Fruit fly (Drosophila melanogaster): ENCODE data around the gene JMJD7.

Gene JMJD7

dm6 chr3L:13479609-13480240 lies 29.6 kb upstream of the JMJD7 start (continued):
- no peak for TF ChIP-seq Jarid2 (GFP tag; optimal IDR thresholded peaks at IDR 0.05)
- TF ChIP-seq seq (GFP tag; IDR thresholded peaks at IDR 0.05): peak; percentile 13; the same call in 1 of the 2 replicates
- TF ChIP-seq Blimp-1 (GFP tag; optimal IDR thresholded peaks at IDR 0.05): peak; percentile 14
- TF ChIP-seq CG7963 (GFP tag; IDR thresholded peaks at IDR 0.05; ENCODE audit: partially characterized antibody): no peak
- no peak for TF ChIP-seq CG8388 (GFP tag; optimal IDR thresholded peaks at IDR 0.05)
- TF ChIP-seq ci (GFP tag; IDR thresholded peaks at IDR 0.05): no peak; the same call in 2 of the 3 replicates
- no peak for TF ChIP-seq Vsx1 (GFP tag; optimal IDR thresholded peaks at IDR 0.05)

- 0 out of 2 replicates have a peak, but pooled peaks have one; percentile 7 for TF ChIP-seq CG13287 (GFP tag; IDR thresholded peaks at IDR 0.05; ENCODE audit: partially characterized antibody)
- TF ChIP-seq CG4854 (GFP tag; optimal IDR thresholded peaks at IDR 0.05): no peak
- no peak for TF ChIP-seq Meics (GFP tag; optimal IDR thresholded peaks at IDR 0.05)
- no peak for TF ChIP-seq lola (GFP tag; optimal IDR thresholded peaks at IDR 0.05)
- TF ChIP-seq CG11723 (GFP tag; optimal IDR thresholded peaks at IDR 0.05): no peak
- no peak for TF ChIP-seq CG10654 (GFP tag; optimal IDR thresholded peaks at IDR 0.05)
- no peak for TF ChIP-seq gro (GFP tag; optimal IDR thresholded peaks at IDR 0.05)
- TF ChIP-seq da (GFP tag; optimal IDR thresholded peaks at IDR 0.05): no peak
- TF ChIP-seq nau (GFP tag; optimal IDR thresholded peaks at IDR 0.05): peak; percentile 61
- TF ChIP-seq Lim3 (GFP tag; IDR thresholded peaks at IDR 0.05): no peak
- no peak for TF ChIP-seq zen (tag; optimal IDR thresholded peaks at IDR 0.05)
- no peak for TF ChIP-seq Fer3 (tag; optimal IDR thresholded peaks at IDR 0.05)
- TF ChIP-seq wor (GFP tag; IDR thresholded peaks at IDR 0.05): no peak
- no peak for TF ChIP-seq Antp (GFP tag; optimal IDR thresholded peaks at IDR 0.05)
- no peak for TF ChIP-seq tna (GFP tag; IDR thresholded peaks at IDR 0.05; ENCODE audit: partially characterized antibody)
- TF ChIP-seq ttk (GFP tag; IDR thresholded peaks at IDR 0.05): 0 out of 2 replicates have a peak, but pooled peaks have one; percentile 10
- no peak for TF ChIP-seq hbn (GFP tag; IDR thresholded peaks at IDR 0.05; ENCODE audit: partially characterized antibody)
- TF ChIP-seq wdn (GFP tag; IDR thresholded peaks at IDR 0.05): no peak
- no peak for TF ChIP-seq CG15479 (GFP tag; optimal IDR thresholded peaks at IDR 0.05)
- no peak for TF ChIP-seq mam (GFP tag; optimal IDR thresholded peaks at IDR 0.05)
- peak in 1 of 2 experiments; percentile 39 for TF ChIP-seq Trl (optimal IDR thresholded peaks at IDR 0.05)
- no peak for TF ChIP-seq Trl (GFP tag; optimal IDR thresholded peaks at IDR 0.05)
- TF ChIP-seq CG13424 (tag; optimal IDR thresholded peaks at IDR 0.05): no peak
- no peak for TF ChIP-seq CG17829 (tag; optimal IDR thresholded peaks at IDR 0.05)
- no peak for TF ChIP-seq CG18476 (GFP tag; optimal IDR thresholded peaks at IDR 0.05)
- no peak for TF ChIP-seq CG10462 (GFP tag; optimal IDR thresholded peaks at IDR 0.05)
- no peak for TF ChIP-seq Deaf1 (tag; optimal IDR thresholded peaks at IDR 0.05)
- no peak for TF ChIP-seq CG33213 (GFP tag; optimal IDR thresholded peaks at IDR 0.05)
- TF ChIP-seq CG12071 (GFP tag; optimal IDR thresholded peaks at IDR 0.05): no peak
- TF ChIP-seq gsb-n (tag; optimal IDR thresholded peaks at IDR 0.05): no peak
- TF ChIP-seq Camta (GFP tag; optimal IDR thresholded peaks at IDR 0.05): no peak
- TF ChIP-seq crc (GFP tag; optimal IDR thresholded peaks at IDR 0.05): no peak
- TF ChIP-seq gcm2 (GFP tag; optimal IDR thresholded peaks at IDR 0.05): no peak
- TF ChIP-seq NFAT (GFP tag; IDR thresholded peaks at IDR 0.05): no peak
- TF ChIP-seq Dp (GFP tag; optimal IDR thresholded peaks at IDR 0.05): no peak
- TF ChIP-seq salm (tag; optimal IDR thresholded peaks at IDR 0.05): no peak
- TF ChIP-seq sug (tag; optimal IDR thresholded peaks at IDR 0.05): peak; percentile 47
- no peak for TF ChIP-seq CG10274 (GFP tag; optimal IDR thresholded peaks at IDR 0.05)
- no peak for TF ChIP-seq CG12104 (GFP tag; optimal IDR thresholded peaks at IDR 0.05)
- no peak for TF ChIP-seq CG43689 (GFP tag; IDR thresholded peaks at IDR 0.05)
- 0 out of 4 replicates have a peak, but pooled peaks have one; percentile 57 for TF ChIP-seq chinmo (GFP tag; IDR thresholded peaks at IDR 0.05; ENCODE audit: partially characterized antibody)
- TF ChIP-seq Hsf (GFP tag; optimal IDR thresholded peaks at IDR 0.05): no peak
Measured at dm6 chr3L:13479204-13479600, 29.1 kb upstream of the JMJD7 start.

All from whole organism, embryonic.